Worm (Caenorhabditis elegans): Measurements from ENCODE around the gene F44E2.3.

Gene F44E2.3

DNA sequence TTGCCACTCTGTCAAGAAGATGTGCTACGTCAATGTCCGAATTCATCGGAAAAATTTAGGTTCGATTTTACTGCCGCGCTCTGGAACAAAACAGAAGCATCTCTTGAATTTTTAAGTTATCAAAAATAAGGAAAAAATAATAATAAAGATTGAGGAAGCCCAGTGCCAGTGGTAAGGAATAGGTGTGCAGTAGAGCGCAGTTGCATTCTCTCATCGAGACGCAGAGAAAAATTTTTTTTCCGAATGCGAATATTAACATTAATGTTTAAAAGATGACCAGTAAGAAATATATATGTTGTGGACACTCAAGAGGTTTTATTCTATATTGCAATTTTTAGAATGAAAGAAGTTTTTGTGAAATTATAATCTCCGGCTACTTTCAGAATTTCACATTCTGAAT lies 18.6 kb upstream of the F44E2.3 start:
- TF ChIP-seq tra-4 (tag; optimal IDR thresholded peaks at IDR 0.05) (no peak), sea-1 (GFP tag; conservative IDR thresholded peaks at IDR 0.05) (no peak), aly-1 (tag; optimal IDR thresholded peaks at IDR 0.05) (no peak), pes-1 (GFP tag; IDR thresholded peaks at IDR 0.05) (no peak), F13C5.2 (tag; optimal IDR thresholded peaks at IDR 0.05) (no peak), ceh-13 (GFP tag; optimal IDR thresholded peaks at IDR 0.05) (no peak), flt-1 (GFP tag; IDR thresholded peaks at IDR 0.05) (no peak), hnd-1 (tag; optimal IDR thresholded peaks at IDR 0.05) (no peak), scrt-1 (GFP tag; IDR thresholded peaks at IDR 0.05) (no peak), ceh-36 (tag; optimal IDR thresholded peaks at IDR 0.05) (no peak), hmg-4 (GFP tag; optimal IDR thresholded peaks at IDR 0.05) (no peak), tbx-37 (GFP tag; conservative IDR thresholded peaks at IDR 0.05) (no peak), tbx-11 (GFP tag; IDR thresholded peaks at IDR 0.05) (no peak), B0310.2 (tag; optimal IDR thresholded peaks at IDR 0.05) (no peak)

- no peak for TF ChIP-seq ama-1 (optimal IDR thresholded peaks at IDR 0.05)
- TF ChIP-seq tbx-37 (GFP tag; conservative IDR thresholded peaks at IDR 0.05): no peak
These were observed 16.0 kb upstream of the F44E2.3 start, which contains the start of gene F44E2.6 for ce11 chrIII:8845114-8845513. Gene F44E2.6 (minus strand): TSS chrIII:8845214.

DNA sequence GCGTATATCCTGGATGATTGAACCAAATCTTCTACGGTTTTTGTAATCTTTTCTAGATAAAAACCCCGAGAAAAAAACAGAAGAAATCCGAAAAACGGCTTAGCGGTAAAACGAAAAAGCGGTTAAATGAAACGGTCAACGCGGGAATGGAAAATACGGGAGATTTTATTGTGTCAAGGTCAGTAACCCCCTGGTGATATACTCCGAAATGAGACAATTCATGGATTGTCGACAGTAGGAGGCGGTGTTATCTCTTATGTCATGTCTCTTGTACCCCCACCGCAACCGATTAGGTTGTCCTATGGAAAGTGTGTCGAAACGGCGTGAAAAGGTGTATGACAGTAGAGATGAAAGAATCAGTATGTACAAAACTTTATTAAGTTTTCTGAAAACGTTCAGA lies 15.0 kb upstream of the F44E2.3 start:
- no peak for TF ChIP-seq ceh-36 (tag; optimal IDR thresholded peaks at IDR 0.05)
- TF ChIP-seq pes-1 (GFP tag; IDR thresholded peaks at IDR 0.05): no peak
- TF ChIP-seq tbx-37 (GFP tag; conservative IDR thresholded peaks at IDR 0.05): no peak
- no peak for TF ChIP-seq hmg-4 (GFP tag; optimal IDR thresholded peaks at IDR 0.05)
- no peak for TF ChIP-seq F13C5.2 (tag; optimal IDR thresholded peaks at IDR 0.05)
- TF ChIP-seq hnd-1 (tag; optimal IDR thresholded peaks at IDR 0.05): no peak
- no peak for TF ChIP-seq tbx-11 (GFP tag; IDR thresholded peaks at IDR 0.05)
- TF ChIP-seq ceh-13 (GFP tag; optimal IDR thresholded peaks at IDR 0.05): no peak

DNA sequence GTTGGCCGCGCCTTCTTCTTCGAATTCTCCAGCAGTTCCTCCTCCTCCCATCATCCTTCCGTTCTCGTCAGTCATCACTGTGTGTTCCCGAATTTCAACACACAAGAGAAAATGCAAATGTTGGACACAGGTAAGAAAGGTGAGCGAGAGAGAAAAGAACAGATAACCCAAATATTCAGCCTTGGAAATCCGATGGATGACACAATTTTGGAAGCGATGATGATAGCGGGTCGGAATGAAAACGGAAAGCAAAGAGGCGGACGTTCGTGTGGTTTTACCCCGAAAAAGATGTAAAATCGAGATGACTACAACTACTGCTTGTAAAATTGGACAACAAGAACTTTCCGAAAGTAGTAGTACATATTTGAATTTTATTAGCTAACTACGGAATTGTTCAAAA lies 10.7 kb upstream of the F44E2.3 start:
- no peak for TF ChIP-seq ama-1 (optimal IDR thresholded peaks at IDR 0.05)
- TF ChIP-seq hmg-4 (GFP tag; optimal IDR thresholded peaks at IDR 0.05): peak; percentile 18

DNA sequence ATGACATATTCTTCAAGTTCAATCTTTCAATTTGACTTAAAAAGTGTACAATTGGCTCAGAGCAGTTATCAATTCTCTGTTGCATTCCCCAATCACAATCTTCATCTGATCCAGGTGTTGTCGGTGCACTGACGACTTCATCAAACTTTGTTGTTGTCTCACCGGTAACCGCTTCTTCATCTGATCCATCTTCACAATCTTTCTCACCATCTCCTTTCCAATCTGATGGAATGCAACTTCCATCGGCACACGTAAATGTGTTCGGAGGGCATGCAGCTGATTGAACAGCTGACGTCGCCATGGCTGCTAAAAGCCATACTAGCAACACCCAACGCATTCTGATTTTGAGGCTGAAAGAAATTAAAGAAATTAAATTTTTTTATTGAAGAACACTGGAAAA lies 9.0 kb upstream of the F44E2.3 start, which contains the start of gene F44E2.4:
F44E2.4 (minus strand) TSS at position 350 of the 400 bp plus-strand sequence.
- TF ChIP-seq ceh-36 (tag; optimal IDR thresholded peaks at IDR 0.05) (no peak), aly-1 (tag; optimal IDR thresholded peaks at IDR 0.05) (no peak), ets-7 (tag; optimal IDR thresholded peaks at IDR 0.05) (no peak)

ce11 chrIII:8831059-8831750 lies 2.1 kb upstream of the F44E2.3 start, which contains the start of gene F44E2.10:
Gene F44E2.10 (minus strand): TSS chrIII:8831109.
- no peak for TF ChIP-seq scrt-1 (GFP tag; IDR thresholded peaks at IDR 0.05)
- TF ChIP-seq flt-1 (GFP tag; IDR thresholded peaks at IDR 0.05): no peak
- no peak for TF ChIP-seq hnd-1 (tag; optimal IDR thresholded peaks at IDR 0.05)
- no peak for TF ChIP-seq aly-1 (tag; optimal IDR thresholded peaks at IDR 0.05)
- no peak for TF ChIP-seq ceh-13 (GFP tag; optimal IDR thresholded peaks at IDR 0.05)
- TF ChIP-seq sea-1 (GFP tag; conservative IDR thresholded peaks at IDR 0.05): no peak
- TF ChIP-seq ceh-36 (tag; optimal IDR thresholded peaks at IDR 0.05): no peak
- TF ChIP-seq tbx-37 (GFP tag; conservative IDR thresholded peaks at IDR 0.05): no peak
- no peak for TF ChIP-seq F13C5.2 (tag; optimal IDR thresholded peaks at IDR 0.05)
- no peak for TF ChIP-seq B0310.2 (tag; optimal IDR thresholded peaks at IDR 0.05)
- no peak for TF ChIP-seq hmg-4 (GFP tag; optimal IDR thresholded peaks at IDR 0.05)

ce11 chrIII:8827128-8827527 lies 2.0 kb downstream of the F44E2.3 start, which contains the start of gene F54F2.9:
Gene F54F2.9 (minus strand): TSS chrIII:8827228.
- TF ChIP-seq ceh-13 (GFP tag; optimal IDR thresholded peaks at IDR 0.05) (no peak), ets-7 (tag; optimal IDR thresholded peaks at IDR 0.05) (no peak), hmg-4 (GFP tag; optimal IDR thresholded peaks at IDR 0.05) (no peak), pes-1 (GFP tag; IDR thresholded peaks at IDR 0.05) (no peak), tbx-37 (GFP tag; conservative IDR thresholded peaks at IDR 0.05) (no peak), tra-4 (tag; optimal IDR thresholded peaks at IDR 0.05) (no peak), flt-1 (GFP tag; IDR thresholded peaks at IDR 0.05) (no peak), hmbx-1 (tag; optimal IDR thresholded peaks at IDR 0.05) (no peak), hnd-1 (tag; optimal IDR thresholded peaks at IDR 0.05) (no peak), ama-1 (optimal IDR thresholded peaks at IDR 0.05) (no peak), sea-1 (GFP tag; conservative IDR thresholded peaks at IDR 0.05) (no peak), tbx-11 (GFP tag; IDR thresholded peaks at IDR 0.05) (no peak), aly-1 (tag; optimal IDR thresholded peaks at IDR 0.05) (no peak), F13C5.2 (tag; optimal IDR thresholded peaks at IDR 0.05) (no peak), ceh-36 (tag; optimal IDR thresholded peaks at IDR 0.05) (no peak), B0310.2 (tag; optimal IDR thresholded peaks at IDR 0.05) (no peak), scrt-1 (GFP tag; IDR thresholded peaks at IDR 0.05) (no peak)

DNA sequence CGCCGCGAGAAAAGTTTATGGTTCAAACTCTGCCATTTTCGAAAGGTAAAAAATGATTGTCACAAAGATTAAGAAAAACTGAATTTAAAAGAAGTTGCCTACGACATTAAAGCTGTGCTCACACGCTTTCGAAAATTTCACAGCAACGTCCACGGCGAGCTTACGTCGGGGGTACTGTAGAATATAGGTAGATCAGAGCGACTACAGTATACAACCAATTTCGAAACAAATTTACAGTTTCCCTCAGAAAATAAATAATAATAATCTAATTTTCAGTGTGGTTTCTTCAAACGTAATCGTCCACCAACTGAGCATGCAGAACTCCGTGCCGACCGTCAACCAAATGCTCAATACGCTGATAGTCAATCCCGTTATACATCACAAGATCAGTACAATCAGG lies 4.5 kb downstream of the F44E2.3 start:
- TF ChIP-seq hmg-4 (GFP tag; optimal IDR thresholded peaks at IDR 0.05) (no peak), ceh-36 (tag; optimal IDR thresholded peaks at IDR 0.05) (no peak), tbx-11 (GFP tag; IDR thresholded peaks at IDR 0.05) (no peak), tra-4 (tag; optimal IDR thresholded peaks at IDR 0.05) (no peak), aly-1 (tag; optimal IDR thresholded peaks at IDR 0.05) (no peak), F13C5.2 (tag; optimal IDR thresholded peaks at IDR 0.05) (no peak), ceh-13 (GFP tag; optimal IDR thresholded peaks at IDR 0.05) (no peak), hnd-1 (tag; optimal IDR thresholded peaks at IDR 0.05) (no peak), ama-1 (optimal IDR thresholded peaks at IDR 0.05) (no peak), sea-1 (GFP tag; conservative IDR thresholded peaks at IDR 0.05) (no peak), flt-1 (GFP tag; IDR thresholded peaks at IDR 0.05) (no peak), B0310.2 (tag; optimal IDR thresholded peaks at IDR 0.05) (no peak)
